Worm (Caenorhabditis elegans): Measurements from ENCODE around the gene K11H12.3.
A peak's percentile ranks its signal among the peaks of the same experiment; 100 is the strongest.

Gene K11H12.3

ce11 chrIV:654526-655440 is 18.5 kb downstream of the K11H12.3 start, which contains the start of the genes rpl-15 and K11H12.8 (continued):
- TF ChIP-seq pha-4 (GFP tag; IDR thresholded peaks at IDR 0.05), result peak; percentile 99
- TF ChIP-seq pha-4 (tag; optimal IDR thresholded peaks at IDR 0.05), result peak; percentile 86
- TF ChIP-seq T26A8.4 (GFP tag; IDR thresholded peaks at IDR 0.05), result peak; percentile 99
- peak; percentile 94 for TF ChIP-seq F10B5.3 (tag; optimal IDR thresholded peaks at IDR 0.05)
- peak; percentile 100 for TF ChIP-seq lsy-2 (tag; optimal IDR thresholded peaks at IDR 0.05)
- TF ChIP-seq Y105C5A.15 (GFP tag; IDR thresholded peaks at IDR 0.05), result peak; percentile 97
- TF ChIP-seq Y5F2A.4 (GFP tag; optimal IDR thresholded peaks at IDR 0.05), result peak; percentile 96
- TF ChIP-seq mdt-29 (GFP tag; IDR thresholded peaks at IDR 0.05), result peak; percentile 97
- peak; percentile 71 for TF ChIP-seq set-16 (GFP tag; IDR thresholded peaks at IDR 0.05)
- peak; percentile 78 for TF ChIP-seq snpc-4 (tag; optimal IDR thresholded peaks at IDR 0.05)
- TF ChIP-seq ceh-44 (GFP tag; IDR thresholded peaks at IDR 0.05), result peak; percentile 98
- TF ChIP-seq ztf-7 (tag; optimal IDR thresholded peaks at IDR 0.05), result peak; percentile 94
- TF ChIP-seq hlh-30 (tag; optimal IDR thresholded peaks at IDR 0.05; ENCODE audit: insufficient read depth), result peak; percentile 100
- TF ChIP-seq madf-9 (GFP tag; conservative IDR thresholded peaks at IDR 0.05), result peak; percentile 99
- peak; percentile 99 for TF ChIP-seq spr-3 (GFP tag; optimal IDR thresholded peaks at IDR 0.05)
- peak; percentile 97 for TF ChIP-seq nhr-48 (tag; optimal IDR thresholded peaks at IDR 0.05)
- TF ChIP-seq dmd-9 (GFP tag; IDR thresholded peaks at IDR 0.05), result peak; percentile 99
- TF ChIP-seq unc-130 (GFP tag; optimal IDR thresholded peaks at IDR 0.05), result peak; percentile 99
- peak; percentile 100 for TF ChIP-seq nhr-11 (tag; optimal IDR thresholded peaks at IDR 0.05)

ce11 chrIV:653138-653848 is 20.0 kb downstream of the K11H12.3 start, which contains the start of gene K11H12.1:
Gene K11H12.1 (minus strand): TSS chrIV:653421.
- TF ChIP-seq Y105C5A.15 (GFP tag; IDR thresholded peaks at IDR 0.05) (0 out of 2 replicates have a peak, but pooled peaks have one; percentile 12), F26F4.8 (GFP tag; conservative IDR thresholded peaks at IDR 0.05) (no peak), set-16 (GFP tag; IDR thresholded peaks at IDR 0.05) (peak; percentile 34; the same call in 1 of the 2 replicates), mdt-29 (GFP tag; IDR thresholded peaks at IDR 0.05) (0 out of 2 replicates have a peak, but pooled peaks have one; percentile 18), lin-15B (tag; optimal IDR thresholded peaks at IDR 0.05) (no peak), nhr-111 (GFP tag; optimal IDR thresholded peaks at IDR 0.05) (peak; percentile 46), lin-39 (tag; optimal IDR thresholded peaks at IDR 0.05) (no peak), aha-1 (tag) (no peak), tra-1 (GFP tag; IDR thresholded peaks at IDR 0.05) (0 out of 2 replicates have a peak, but pooled peaks have one; percentile 17), lsy-2 (tag; optimal IDR thresholded peaks at IDR 0.05) (peak in 1 of 2 experiments; percentile 8), lir-3 (tag; optimal IDR thresholded peaks at IDR 0.05) (no peak), pha-4 (GFP tag; IDR thresholded peaks at IDR 0.05) (peak; percentile 43; the same call in 1 of the 2 replicates), pha-4 (tag; optimal IDR thresholded peaks at IDR 0.05) (no peak), Y48G9A.11 (GFP tag; IDR thresholded peaks at IDR 0.05) (peak; percentile 51; the same call in 1 of the 2 replicates), ceh-20 (GFP tag; IDR thresholded peaks at IDR 0.05) (no peak), vab-7 (GFP tag; IDR thresholded peaks at IDR 0.05) (0 out of 2 replicates have a peak, but pooled peaks have one; percentile 27), zag-1 (tag; optimal IDR thresholded peaks at IDR 0.05) (no peak), snpc-1.2 (GFP tag; IDR thresholded peaks at IDR 0.05) (peak; percentile 72; the same call in 1 of the 2 replicates), daf-19 (GFP tag; conservative IDR thresholded peaks at IDR 0.05) (peak; percentile 76; the same call in 1 of the 2 replicates), daf-8 (GFP tag; IDR thresholded peaks at IDR 0.05) (no peak), T26A8.4 (GFP tag; IDR thresholded peaks at IDR 0.05) (0 out of 2 replicates have a peak, but pooled peaks have one; percentile 39), lin-38 (GFP tag; IDR thresholded peaks at IDR 0.05) (peak; percentile 68), lim-7 (GFP tag; IDR thresholded peaks at IDR 0.05) (peak; percentile 54; the same call in 1 of the 2 replicates), dmd-8 (GFP tag; IDR thresholded peaks at IDR 0.05) (peak; percentile 54; the same call in 1 of the 2 replicates), Y5F2A.4 (GFP tag; optimal IDR thresholded peaks at IDR 0.05) (peak; percentile 8), pqm-1 (tag; optimal IDR thresholded peaks at IDR 0.05) (no peak), F49E8.2 (tag; optimal IDR thresholded peaks at IDR 0.05; ENCODE audit: borderline replicate concordance) (peak; percentile 53), lin-29 (GFP tag; IDR thresholded peaks at IDR 0.05) (no peak), lin-1 (GFP tag; IDR thresholded peaks at IDR 0.05) (peak; percentile 36; the same call in 1 of the 2 replicates), D1046.2 (GFP tag; IDR thresholded peaks at IDR 0.05) (no peak), nhr-10 (tag; optimal IDR thresholded peaks at IDR 0.05) (no peak)

Measured in whole organism, L4 larva.